Worm (Caenorhabditis elegans) whole organism, late embryonic: ENCODE results near the gene nhr-3.

Experiments used
- ama-1 ChIP-seq: fragments of 150-350 bp; optimal IDR thresholded peaks from 2 replicates; lab custom pipeline; 2014
- ceh-18 ChIP-seq: sonication (generic microtip); optimal IDR thresholded peaks from 2 replicates; lab custom pipeline; 2016; ENCODE audit warnings: missing genetic modification characterization, missing compliant biosample characterization
- ceh-22 ChIP-seq: sonication (generic microtip); optimal IDR thresholded peaks from 2 replicates; lab custom pipeline; 2017; ENCODE audit warnings: missing biosample characterization, missing genetic modification characterization
- ets-4 ChIP-seq: sonication (generic microtip); optimal IDR thresholded peaks from 2 replicates; lab custom pipeline; 2016; ENCODE audit warnings: missing genetic modification characterization, missing compliant biosample characterization
- fkh-10 ChIP-seq: fragments of 150-350 bp; optimal IDR thresholded peaks from 2 replicates; lab custom pipeline; 2014; ENCODE audit warnings: missing biosample characterization, missing genetic modification reagents, missing genetic modification characterization
- nhr-11 ChIP-seq: fragments of 150-350 bp; optimal IDR thresholded peaks from 2 replicates; lab custom pipeline; 2014; ENCODE audit warnings: missing biosample characterization, missing genetic modification characterization
- pqm-1 ChIP-seq: sonication (generic microtip); optimal IDR thresholded peaks from 2 replicates; lab custom pipeline; 2016; ENCODE audit warnings: missing genetic modification characterization, missing compliant biosample characterization
- tbx-2 ChIP-seq: sonication (generic microtip); optimal IDR thresholded peaks from 2 replicates; lab custom pipeline; 2016; ENCODE audit warnings: missing genetic modification characterization, missing compliant biosample characterization
- zip-5 ChIP-seq: sonication (generic microtip); optimal IDR thresholded peaks from 2 replicates; lab custom pipeline; 2016; ENCODE audit warnings: missing genetic modification characterization, missing compliant biosample characterization

ce11 chrX:14510358-14510757, 47.9 kb upstream of the nhr-3 start:
- TF ChIP-seq nhr-11 (tag; lab: Kevin White, UChicago) (no peak), zip-5 (tag; lab: Kevin White, UChicago) (no peak), tbx-2 (tag; lab: Kevin White, UChicago) (no peak), ceh-22 (no peak), fkh-10 (GFP tag; lab: Kevin White, UChicago) (no peak), pqm-1 (tag; lab: Kevin White, UChicago) (no peak), ceh-18 (tag; lab: Kevin White, UChicago) (no peak), ets-4 (no peak), ama-1 (lab: Kevin White, UChicago) (no peak)
